Fruit fly (Drosophila melanogaster): ENCODE measurements around the gene RhoBTB.

- TF ChIP-seq EcR (GFP tag; optimal IDR thresholded peaks at IDR 0.05) (peak; percentile 29), CG17806 (tag; optimal IDR thresholded peaks at IDR 0.05) (peak; percentile 92), D1 (tag; optimal IDR thresholded peaks at IDR 0.05) (peak; percentile 81), gl (tag; optimal IDR thresholded peaks at IDR 0.05) (peak; percentile 58), CG12605 (GFP tag; IDR thresholded peaks at IDR 0.05) (peak; percentile 82), Snoo (tag; optimal IDR thresholded peaks at IDR 0.05) (peak; percentile 86)
These were observed 23.6 kb downstream of the RhoBTB start for dm6 chr3L:20399550-20400109.
